Worm (Caenorhabditis elegans): ENCODE data around the gene srsx-12.
A peak's percentile ranks its signal among the peaks of the same experiment; 100 is the strongest.

Gene srsx-12

DNA sequence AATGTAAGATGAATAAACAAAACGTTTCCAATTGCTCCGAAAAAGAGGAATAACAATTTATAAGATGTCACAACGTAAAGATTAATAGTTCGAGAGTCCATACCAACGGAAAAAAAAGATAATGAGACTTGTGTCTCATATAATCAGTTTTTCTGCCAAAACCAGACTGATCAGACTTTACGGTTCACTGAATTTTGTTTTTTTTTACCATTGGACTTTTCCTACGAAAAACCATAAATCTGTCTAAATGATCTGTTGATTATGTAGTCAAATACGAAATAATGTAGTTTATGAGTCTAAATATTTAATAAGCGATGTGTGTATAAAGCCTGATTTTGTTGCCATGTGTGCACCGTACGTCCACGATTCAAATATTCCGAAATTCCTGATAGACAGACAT lies 1.7 kb downstream of the srsx-12 start, which contains the start of gene srsx-11:
TSS of gene srsx-11 (minus strand) at position 101 of the 400 bp plus-strand sequence.
- TF ChIP-seq fkh-8 (tag; optimal IDR thresholded peaks at IDR 0.05): peak; percentile 5
- no peak for TF ChIP-seq efl-1 (optimal IDR thresholded peaks at IDR 0.05)
- TF ChIP-seq efl-1 (GFP tag; optimal IDR thresholded peaks at IDR 0.05 in 1 of 2): peak in 1 of 2 experiments; percentile 83
- no peak for TF ChIP-seq ceh-82 (tag; optimal IDR thresholded peaks at IDR 0.05)

DNA sequence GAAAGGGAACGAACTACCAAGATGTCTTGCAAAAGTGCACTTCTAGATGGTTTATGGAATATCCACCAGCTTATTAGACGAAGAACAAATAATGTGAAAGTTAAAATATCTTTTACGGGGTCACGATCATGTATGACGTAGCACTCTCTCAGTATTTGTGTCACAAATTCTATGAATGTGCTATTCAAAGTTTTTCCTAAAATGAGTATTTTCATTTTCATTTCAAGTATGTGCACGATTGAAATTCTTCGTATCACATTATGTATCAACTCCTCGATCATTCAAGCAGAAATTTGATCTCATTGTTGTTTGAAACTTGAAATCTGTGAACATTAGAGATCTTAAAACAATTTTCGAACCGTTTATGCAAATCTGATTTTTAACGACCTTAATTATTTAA lies 3.2 kb downstream of the srsx-12 start:
- peak; percentile 67 for TF ChIP-seq sox-4 (tag; optimal IDR thresholded peaks at IDR 0.05)
- TF ChIP-seq egl-27 (tag; optimal IDR thresholded peaks at IDR 0.05): no peak
- TF ChIP-seq fkh-8 (tag; optimal IDR thresholded peaks at IDR 0.05): peak; percentile 67
- no peak for TF ChIP-seq pqm-1 (tag; optimal IDR thresholded peaks at IDR 0.05)
- TF ChIP-seq lin-14 (GFP tag; optimal IDR thresholded peaks at IDR 0.05): no peak
- TF ChIP-seq fkh-10 (GFP tag; optimal IDR thresholded peaks at IDR 0.05): no peak
- TF ChIP-seq vab-15 (tag; optimal IDR thresholded peaks at IDR 0.05): no peak
- TF ChIP-seq nhr-11 (tag; optimal IDR thresholded peaks at IDR 0.05): peak; percentile 7
- TF ChIP-seq unc-130 (tag; optimal IDR thresholded peaks at IDR 0.05): no peak
- no peak for TF ChIP-seq ceh-90 (tag; optimal IDR thresholded peaks at IDR 0.05)
- TF ChIP-seq nhr-84 (tag; optimal IDR thresholded peaks at IDR 0.05): no peak
- no peak for TF ChIP-seq sup-37 (GFP tag; optimal IDR thresholded peaks at IDR 0.05)
- TF ChIP-seq C34B4.2 (tag; optimal IDR thresholded peaks at IDR 0.05): no peak

DNA sequence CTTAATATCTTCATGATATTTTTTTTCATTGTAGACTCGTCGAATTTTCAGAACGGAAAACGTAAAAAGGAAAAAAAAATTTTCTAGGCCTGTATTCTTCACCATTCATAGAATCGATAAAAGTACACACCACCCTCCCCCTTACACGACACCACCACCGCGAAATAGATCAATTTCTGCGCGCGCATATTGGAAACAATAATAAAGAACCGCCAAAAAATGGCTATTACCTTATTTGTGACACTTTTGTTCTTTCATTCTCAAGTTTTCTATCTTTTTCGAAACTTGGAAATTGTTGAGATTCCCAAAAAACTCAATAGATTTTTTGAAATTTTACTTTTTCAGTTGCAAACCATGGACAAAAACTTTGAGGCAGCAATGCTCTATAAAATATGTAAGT lies 5.6 kb downstream of the srsx-12 start, which contains the start of gene F26G5.1:
TSS of gene F26G5.1 (plus strand) at position 339 of the 400 bp plus-strand sequence.
- TF ChIP-seq elt-2 (tag; optimal IDR thresholded peaks at IDR 0.05) (no peak), nhr-28 (tag; optimal IDR thresholded peaks at IDR 0.05) (no peak), hpl-2 (GFP tag; optimal IDR thresholded peaks at IDR 0.05) (no peak), aly-2 (tag; optimal IDR thresholded peaks at IDR 0.05) (no peak), nhr-90 (tag; optimal IDR thresholded peaks at IDR 0.05; ENCODE audit: poor library complexity) (no peak), jun-1 (tag; optimal IDR thresholded peaks at IDR 0.05) (no peak), fkh-4 (tag; optimal IDR thresholded peaks at IDR 0.05; ENCODE audit: borderline replicate concordance) (no peak), lin-14 (GFP tag; optimal IDR thresholded peaks at IDR 0.05) (no peak), pqm-1 (tag; optimal IDR thresholded peaks at IDR 0.05) (no peak)

DNA sequence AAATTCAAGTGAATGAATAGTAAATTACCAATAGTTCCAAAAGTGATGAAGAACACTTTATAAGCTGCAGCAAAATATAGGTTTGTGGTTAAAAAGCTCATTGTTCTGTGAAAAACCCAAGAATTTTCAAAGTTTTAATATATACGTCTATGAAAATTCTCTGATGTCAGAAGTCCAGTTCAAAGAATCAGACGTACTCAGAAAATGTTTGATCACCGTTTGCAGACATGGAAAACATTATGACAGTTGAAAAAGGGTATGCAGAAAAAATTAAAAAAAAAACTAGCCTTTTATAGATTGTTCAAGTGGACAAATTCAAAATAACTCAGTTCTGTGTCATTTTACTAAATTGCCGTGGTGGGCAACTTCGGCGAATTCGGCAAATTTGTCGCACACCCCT lies 6.1 kb downstream of the srsx-12 start, which contains the start of gene srsx-10:
TSS of gene srsx-10 (minus strand) at position 101 of the 400 bp plus-strand sequence.
- TF ChIP-seq C16A3.4 (tag; optimal IDR thresholded peaks at IDR 0.05) (no peak), sox-4 (tag; optimal IDR thresholded peaks at IDR 0.05) (peak; percentile 29), nhr-71 (tag; optimal IDR thresholded peaks at IDR 0.05) (peak; percentile 22)

DNA sequence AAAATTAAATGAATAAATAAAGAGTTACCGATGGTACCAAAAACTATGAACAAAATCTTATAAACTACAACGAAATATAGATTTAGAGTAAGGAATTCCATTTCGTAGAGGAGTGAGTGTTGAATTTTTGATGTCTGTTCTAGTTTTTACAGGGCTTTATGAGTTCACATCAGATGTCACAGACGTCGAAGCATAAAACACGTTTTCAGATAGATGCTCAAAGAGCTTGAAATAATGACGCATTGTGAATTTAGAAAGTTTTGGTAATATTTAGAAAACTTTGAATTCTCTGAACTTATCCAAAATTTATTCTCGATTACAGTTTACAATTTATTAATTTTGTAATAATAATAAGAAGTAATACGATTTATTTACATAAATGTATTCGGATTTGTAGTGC lies 7.8 kb downstream of the srsx-12 start, which contains the start of gene srsx-9:
TSS of gene srsx-9 (minus strand) at position 101 of the 400 bp plus-strand sequence.
- TF ChIP-seq aha-1 (tag; optimal IDR thresholded peaks at IDR 0.05) (no peak), hlh-17 (GFP tag; optimal IDR thresholded peaks at IDR 0.05; ENCODE audit: borderline replicate concordance) (no peak), mab-9 (GFP tag; IDR thresholded peaks at IDR 0.05) (no peak), fkh-8 (tag; optimal IDR thresholded peaks at IDR 0.05) (no peak)

DNA sequence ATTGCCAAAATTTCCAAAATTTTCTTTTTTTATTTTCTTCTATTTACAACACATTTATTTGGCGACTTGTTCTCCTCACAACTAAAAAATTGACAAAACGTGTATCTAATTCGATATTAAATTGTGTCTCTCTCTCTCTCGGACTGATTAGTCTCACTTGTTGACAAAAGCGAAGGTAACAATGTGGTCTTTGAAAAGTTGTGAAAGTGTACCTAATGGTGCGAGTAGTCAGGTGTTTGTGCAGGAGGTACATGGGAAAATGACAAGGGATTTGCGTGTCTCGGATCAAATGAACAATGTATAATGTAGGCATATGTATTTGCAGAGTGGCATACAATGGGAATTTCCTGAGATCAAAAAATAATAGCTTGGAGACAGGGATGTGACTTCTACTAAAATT lies 11.3 kb downstream of the srsx-12 start:
- TF ChIP-seq nhr-85 (tag) (no peak), ces-1 (GFP tag; optimal IDR thresholded peaks at IDR 0.05) (no peak), sup-37 (GFP tag; optimal IDR thresholded peaks at IDR 0.05) (no peak), snu-23 (GFP tag; optimal IDR thresholded peaks at IDR 0.05) (no peak), lin-35 (GFP tag; optimal IDR thresholded peaks at IDR 0.05) (peak in 1 of 2 experiments; percentile 48), elt-2 (tag; optimal IDR thresholded peaks at IDR 0.05) (peak; percentile 14), xbp-1 (tag; optimal IDR thresholded peaks at IDR 0.05) (no peak), tlp-1 (tag; optimal IDR thresholded peaks at IDR 0.05) (no peak), alr-1 (tag; optimal IDR thresholded peaks at IDR 0.05; ENCODE audit: borderline replicate concordance) (no peak), ceh-8 (GFP tag; optimal IDR thresholded peaks at IDR 0.05) (no peak), mab-9 (GFP tag; IDR thresholded peaks at IDR 0.05) (no peak), pqm-1 (tag; optimal IDR thresholded peaks at IDR 0.05) (no peak), sox-4 (tag; optimal IDR thresholded peaks at IDR 0.05) (no peak), lin-13 (GFP tag; optimal IDR thresholded peaks at IDR 0.05) (no peak), nhr-20 (tag; optimal IDR thresholded peaks at IDR 0.05) (peak; percentile 35), hpl-2 (GFP tag; optimal IDR thresholded peaks at IDR 0.05) (no peak), jun-1 (tag; optimal IDR thresholded peaks at IDR 0.05) (no peak), C16A3.4 (tag; optimal IDR thresholded peaks at IDR 0.05) (no peak), pax-3 (tag; optimal IDR thresholded peaks at IDR 0.05) (no peak), fkh-10 (GFP tag; optimal IDR thresholded peaks at IDR 0.05) (no peak), nhr-12 (tag; optimal IDR thresholded peaks at IDR 0.05) (no peak), unc-62 (GFP tag; optimal IDR thresholded peaks at IDR 0.05) (no peak), ztf-11 (tag; optimal IDR thresholded peaks at IDR 0.05) (no peak)

Data from whole organism, L1 larva.